Worm (Caenorhabditis elegans) whole organism, L1 larva: ENCODE results near the gene C09E7.11.

Experiments
- fos-1 ChIP-seq: fragments of 150-350 bp; optimal IDR thresholded peaks from 2 replicates; lab custom pipeline; 2014; ENCODE audit warnings: missing biosample characterization, missing genetic modification characterization
- grh-1 ChIP-seq: fragments of 200-800 bp; sonication (Bioruptor generic); IDR thresholded peaks from 2 replicates; pipeline ENCODE4 v1.3.6; 2022; ENCODE audit warnings: missing genetic modification reagents, missing genetic modification characterization, missing compliant biosample characterization
- lin-13 ChIP-seq: fragments of 150-350 bp; optimal IDR thresholded peaks from 2 replicates; lab custom pipeline; 2014; ENCODE audit warnings: missing biosample characterization, missing genetic modification reagents, missing genetic modification characterization

- TF ChIP-seq grh-1 (no peak), fos-1 (no peak), lin-13 (GFP tag; lab: Kevin White, UChicago) (no peak)
Observed at ce11 chrIII:6514673-6515072, 16.5 kb upstream of the C09E7.11 start, which contains the start of gene acr-5.
